Fruit fly (Drosophila melanogaster) whole organism, embryonic: Measurements from ENCODE around the gene Cdc50.

ENCODE experiments used
- Adf1 ChIP-seq: fragments of 200-800 bp; sonication (Bioruptor generic); IDR thresholded peaks from 2 replicates; pipeline ENCODE4 v1.3.6; 2022; ENCODE audit warnings: missing biosample characterization, missing genetic modification characterization
- CG10959 ChIP-seq: fragments of 200-800 bp; sonication (Bioruptor generic); IDR thresholded peaks from 2 replicates; pipeline ENCODE4 v1.3.6; 2022; ENCODE audit warnings: missing biosample characterization, missing genetic modification characterization
- CG12071 ChIP-seq: fragments of 200-800 bp; sonication (Bioruptor generic); optimal IDR thresholded peaks from 3 replicates; lab custom pipeline; 2018; ENCODE audit warnings: missing biosample characterization, mild to moderate bottlenecking, missing genetic modification characterization
- CG12236 ChIP-seq: fragments of 200-800 bp; sonication (Bioruptor generic); optimal IDR thresholded peaks from 2 replicates; lab custom pipeline; 2016; ENCODE audit warnings: missing biosample characterization, missing genetic modification characterization
- CG12659 ChIP-seq: fragments of 200-800 bp; sonication (Bioruptor generic); optimal IDR thresholded peaks from 3 replicates; lab custom pipeline; 2017; ENCODE audit warnings: mild to moderate bottlenecking, missing biosample characterization, missing genetic modification reagents, missing genetic modification characterization
- CG14965 ChIP-seq: fragments of 200-800 bp; sonication (Bioruptor generic); optimal IDR thresholded peaks from 2 replicates; lab custom pipeline; 2016; ENCODE audit warnings: missing biosample characterization, missing genetic modification characterization, borderline replicate concordance
- CG17385 ChIP-seq: fragments of 200-800 bp; sonication (Bioruptor generic); optimal IDR thresholded peaks from 3 replicates; lab custom pipeline; 2018; ENCODE audit warnings: missing biosample characterization, mild to moderate bottlenecking, missing genetic modification characterization
- CG2120 ChIP-seq: fragments of 200-800 bp; sonication (Bioruptor generic); optimal IDR thresholded peaks from 3 replicates; lab custom pipeline; 2016; ENCODE audit warnings: missing biosample characterization, missing genetic modification characterization
- CG30020 ChIP-seq: fragments of 200-800 bp; optimal IDR thresholded peaks from 2 replicates; lab custom pipeline; 2019; ENCODE audit warnings: missing biosample characterization, mild to moderate bottlenecking, missing genetic modification characterization, moderate library complexity
- CG3065 ChIP-seq: fragments of 200-800 bp; sonication (Bioruptor generic); optimal IDR thresholded peaks from 2 replicates; lab custom pipeline; 2016; ENCODE audit warnings: missing biosample characterization, missing genetic modification characterization
- CG33557 ChIP-seq: fragments of 200-800 bp; sonication (Bioruptor generic); optimal IDR thresholded peaks from 2 replicates; lab custom pipeline; 2019; ENCODE audit warnings: missing biosample characterization, mild to moderate bottlenecking, missing genetic modification characterization, moderate library complexity
- CG3407 ChIP-seq: fragments of 200-800 bp; sonication (Bioruptor generic); optimal IDR thresholded peaks from 2 replicates; lab custom pipeline; 2018; ENCODE audit warnings: missing biosample characterization, mild to moderate bottlenecking, missing genetic modification characterization
- CG3847 ChIP-seq: fragments of 200-800 bp; sonication (Bioruptor generic); IDR thresholded peaks from 2 replicates; pipeline ENCODE4 v1.3.6; 2022; ENCODE audit warnings: missing biosample characterization, missing genetic modification characterization
- CG4404 ChIP-seq: fragments of 200-800 bp; sonication (Bioruptor generic); IDR thresholded peaks from 2 replicates; pipeline ENCODE4 v1.3.6; 2022; ENCODE audit warnings: missing biosample characterization, missing genetic modification characterization
- CG6175 ChIP-seq: fragments of 200-800 bp; sonication (Bioruptor generic); IDR thresholded peaks from 3 replicates; pipeline ENCODE4 v1.3.6; 2022; ENCODE audit warnings: missing biosample characterization, missing genetic modification characterization
- CG8478 ChIP-seq: fragments of >200 bp; optimal IDR thresholded peaks from 2 replicates; lab custom pipeline; 2018
- Deaf1 ChIP-seq: fragments of 200-800 bp; optimal IDR thresholded peaks from 3 replicates; lab custom pipeline; 2019; ENCODE audit warnings: missing biosample characterization, mild to moderate bottlenecking, missing genetic modification characterization, moderate library complexity
- Dip2 ChIP-seq: fragments of 200-800 bp; sonication (Bioruptor generic); IDR thresholded peaks from 2 replicates; pipeline ENCODE4 v1.3.6; 2022; ENCODE audit warnings: missing biosample characterization, missing genetic modification characterization
- GATAe ChIP-seq: fragments of 200-800 bp; sonication (Bioruptor generic); conservative IDR thresholded peaks from 2 replicates; pipeline ENCODE4 v1.3.6; 2022; ENCODE audit warnings: missing biosample characterization, missing genetic modification characterization
- Med ChIP-seq: fragments of 200-800 bp; sonication (Bioruptor generic); peaks from one replicate; lab custom pipeline; 2016; ENCODE audit warnings: missing biosample characterization, missing genetic modification characterization, mild to moderate bottlenecking, inconsistent platforms, moderate library complexity
- Mrtf ChIP-seq: fragments of 200-800 bp; sonication (Bioruptor generic); IDR thresholded peaks from 3 replicates; pipeline ENCODE4 v1.3.6; 2022; ENCODE audit warnings: missing biosample characterization, missing genetic modification characterization
- NC2α ChIP-seq: fragments of 200-800 bp; sonication (Bioruptor generic); optimal IDR thresholded peaks from 2 replicates; lab custom pipeline; 2016; ENCODE audit warnings: missing biosample characterization, missing genetic modification characterization
- NFAT ChIP-seq: fragments of 200-800 bp; sonication (Bioruptor generic); IDR thresholded peaks from 2 replicates; pipeline ENCODE4 v1.3.6; 2022; ENCODE audit warnings: missing biosample characterization, missing genetic modification characterization
- NK7.1 ChIP-seq: fragments of 200-800 bp; sonication (Bioruptor generic); optimal IDR thresholded peaks from 3 replicates; lab custom pipeline; 2016; ENCODE audit warnings: missing biosample characterization, missing genetic modification characterization
- Stat92E ChIP-seq, 3 experiments: fragments of >200 bp in 2 of 3; fragments of 200-800 bp in 1 of 3; sonication (Bioruptor generic) in 1 of 3; optimal IDR thresholded peaks; 2 replicates each; lab custom pipeline; 2017 to 2019; ENCODE audit warnings: missing biosample characterization in 3 of 3, missing genetic modification characterization in 3 of 3, mild to moderate bottlenecking in 1 of 3, moderate library complexity in 1 of 3
- Trl ChIP-seq, 3 experiments: fragments of >200 bp in 2 of 3; fragments of 200-800 bp in 1 of 3; sonication (Bioruptor generic) in 1 of 3; optimal IDR thresholded peaks; 2 replicates in 1 of 3; 3 replicates in 2 of 3; lab custom pipeline; 2016 to 2017; ENCODE audit warnings: missing biosample characterization in 1 of 3, missing genetic modification characterization in 1 of 3
- bigmax ChIP-seq: fragments of 200-800 bp; sonication (Bioruptor generic); optimal IDR thresholded peaks from 2 replicates; lab custom pipeline; 2018; ENCODE audit warnings: missing biosample characterization, mild to moderate bottlenecking, missing genetic modification characterization
- bsh ChIP-seq, 2 experiments: fragments of 200-800 bp; sonication (Bioruptor generic); optimal IDR thresholded peaks; 2 replicates each; lab custom pipeline; 2017 to 2018; ENCODE audit warnings: mild to moderate bottlenecking in 2 of 2, missing biosample characterization in 2 of 2, missing genetic modification characterization in 2 of 2, moderate library complexity in 1 of 2
- cg ChIP-seq: fragments of 200-800 bp; sonication (Bioruptor generic); optimal IDR thresholded peaks from 3 replicates; lab custom pipeline; 2019; ENCODE audit warnings: missing biosample characterization, mild to moderate bottlenecking, missing genetic modification characterization, moderate library complexity
- chif ChIP-seq, 2 experiments: fragments of 200-800 bp; sonication (Bioruptor generic); optimal IDR thresholded peaks; 3 replicates each; lab custom pipeline; 2016; ENCODE audit warnings: missing biosample characterization in 2 of 2, missing genetic modification characterization in 2 of 2
- chinmo ChIP-seq: fragments of 200-800 bp; sonication (Bioruptor generic); IDR thresholded peaks from 4 replicates; pipeline ENCODE4 v1.3.6; 2022; ENCODE audit warnings: missing biosample characterization, missing genetic modification characterization; ENCODE audit not compliant: partially characterized antibody
- fu2 ChIP-seq: fragments of 200-800 bp; sonication (Bioruptor generic); optimal IDR thresholded peaks from 2 replicates; lab custom pipeline; 2016; ENCODE audit warnings: missing biosample characterization, missing genetic modification characterization
- hbn ChIP-seq: fragments of 200-800 bp; sonication (Bioruptor generic); IDR thresholded peaks from 2 replicates; pipeline ENCODE4 v1.3.6; 2022; ENCODE audit warnings: missing biosample characterization, missing genetic modification characterization; ENCODE audit not compliant: partially characterized antibody
- lbe ChIP-seq: fragments of 200-800 bp; sonication (Bioruptor generic); optimal IDR thresholded peaks from 2 replicates; lab custom pipeline; 2016; ENCODE audit warnings: missing biosample characterization, mild to moderate bottlenecking, missing genetic modification characterization
- maf-S ChIP-seq: fragments of 200-800 bp; sonication (Bioruptor generic); optimal IDR thresholded peaks from 2 replicates; lab custom pipeline; 2016; ENCODE audit warnings: missing biosample characterization, missing genetic modification characterization
- nom ChIP-seq: fragments of 200-800 bp; sonication (Bioruptor generic); optimal IDR thresholded peaks from 2 replicates; lab custom pipeline; 2017; ENCODE audit warnings: missing biosample characterization, missing genetic modification characterization, mild to moderate bottlenecking, moderate library complexity, missing genetic modification reagents
- pho ChIP-seq: fragments of 200-800 bp; sonication (Bioruptor generic); optimal IDR thresholded peaks from 2 replicates; lab custom pipeline; 2016; ENCODE audit warnings: missing biosample characterization, missing genetic modification characterization
- pita ChIP-seq: fragments of 200-800 bp; sonication (Bioruptor generic); optimal IDR thresholded peaks from 2 replicates; lab custom pipeline; 2017; ENCODE audit warnings: missing biosample characterization, mild to moderate bottlenecking, missing genetic modification characterization
- psq ChIP-seq: fragments of 200-800 bp; sonication (Bioruptor generic); optimal IDR thresholded peaks from 2 replicates; lab custom pipeline; 2017; ENCODE audit warnings: missing biosample characterization, missing genetic modification characterization
- sim ChIP-seq: fragments of 200-800 bp; sonication (Bioruptor generic); IDR thresholded peaks from 2 replicates; pipeline ENCODE4 v1.3.6; 2022; ENCODE audit warnings: missing biosample characterization, missing genetic modification characterization
- sob ChIP-seq: fragments of 200-800 bp; sonication (Bioruptor generic); IDR thresholded peaks from 2 replicates; pipeline ENCODE4 v1.3.6; 2022; ENCODE audit warnings: missing biosample characterization, missing genetic modification characterization
- twi ChIP-seq: fragments of 200-800 bp; optimal IDR thresholded peaks from 2 replicates; lab custom pipeline; 2019; ENCODE audit warnings: missing biosample characterization, mild to moderate bottlenecking, missing genetic modification characterization, moderate library complexity
- tx ChIP-seq: fragments of 200-800 bp; sonication (Bioruptor generic); optimal IDR thresholded peaks from 2 replicates; lab custom pipeline; 2016; ENCODE audit warnings: missing biosample characterization, missing genetic modification characterization

The Cdc50 gene

dm6 chrX:16425145-16425544 lies 16.0 kb downstream of the Cdc50 start:
- TF ChIP-seq CG6175 (no peak), CG17385 (GFP tag; lab: Kevin White, UChicago) (peak; percentile 72), chinmo (GFP tag; lab: Robert Waterston, UW) (0 out of 4 replicates have a peak, but pooled peaks have one; percentile 47), CG8478 (lab: Kevin White, UChicago) (peak; percentile 18), GATAe (GFP tag; lab: Robert Waterston, UW) (no peak), lbe (peak; percentile 38), CG14965 (GFP tag; lab: Kevin White, UChicago) (no peak), twi (tag; lab: Kevin White, UChicago) (peak; percentile 75), maf-S (GFP tag; lab: Kevin White, UChicago) (no peak), CG12236 (GFP tag; lab: Kevin White, UChicago) (no peak), CG4404 (no peak), CG10959 (no peak), CG3065 (GFP tag; lab: Kevin White, UChicago) (no peak), cg (GFP tag; lab: Kevin White, UChicago) (peak; percentile 66), Mrtf (no peak), CG12071 (no peak), Trl (optimal IDR thresholded peaks at IDR 0.05; lab: Kevin White, UChicago) (peak in 1 of 2 experiments; percentile 52), Trl (GFP tag; optimal IDR thresholded peaks at IDR 0.05; lab: Kevin White, UChicago) (no peak), CG3847 (GFP tag; lab: Robert Waterston, UW) (no peak), pho (GFP tag; lab: Kevin White, UChicago) (no peak), sob (GFP tag; lab: Robert Waterston, UW) (no peak), chif (GFP tag; optimal IDR thresholded peaks at IDR 0.05; lab: Kevin White, UChicago) (no peak), bsh (GFP tag; optimal IDR thresholded peaks at IDR 0.05; lab: Kevin White, UChicago) (no peak), NC2α (no peak), NFAT (no peak), tx (GFP tag; lab: Kevin White, UChicago) (no peak), Med (GFP tag; lab: Kevin White, UChicago) (peak; percentile 61), CG33557 (GFP tag; lab: Kevin White, UChicago) (no peak), NK7.1 (no peak), CG12659 (GFP tag; lab: Kevin White, UChicago) (no peak), CG3407 (GFP tag; lab: Kevin White, UChicago) (no peak), nom (GFP tag; lab: Kevin White, UChicago) (peak; percentile 2), pita (GFP tag; lab: Kevin White, UChicago) (no peak), sim (no peak), Dip2 (GFP tag; lab: Robert Waterston, UW) (no peak)
- TF ChIP-seq, all 482 proteins: peak for 9

- TF ChIP-seq fu2, result no peak
- TF ChIP-seq bigmax, result peak; percentile 71
- TF ChIP-seq Med (GFP tag; lab: Kevin White, UChicago), result peak; percentile 35
- no peak for TF ChIP-seq Deaf1
- TF ChIP-seq CG2120 (GFP tag; lab: Kevin White, UChicago), result no peak
- peak; percentile 71 for TF ChIP-seq cg (GFP tag; lab: Kevin White, UChicago)
- TF ChIP-seq CG30020 (tag; lab: Kevin White, UChicago), result no peak
- peak in 1 of 3 experiments; percentile 25 for TF ChIP-seq Stat92E (GFP tag; optimal IDR thresholded peaks at IDR 0.05; lab: Kevin White, UChicago)
- peak; percentile 4 to 14 for TF ChIP-seq Trl (optimal IDR thresholded peaks at IDR 0.05; lab: Kevin White, UChicago)
- TF ChIP-seq Trl (GFP tag; optimal IDR thresholded peaks at IDR 0.05; lab: Kevin White, UChicago), result no peak
- TF ChIP-seq psq (GFP tag; lab: Kevin White, UChicago), result peak; percentile 72
- TF ChIP-seq Adf1, result peak; percentile 56
- TF ChIP-seq hbn (GFP tag; lab: Robert Waterston, UW), result no peak
These were observed 16.8 kb downstream of the Cdc50 start for dm6 chrX:16424296-16424695.
